Comparison of ENCODE assay signal across 3 fruit fly cellular contexts in genomic region chr2L:10004574-10004973, dm6.
TF ChIP-seq lines count a peak whose summit lies in the region.

No protein-coding gene starts in this region.

- no peak for TF ChIP-seq CTCF in whole organism, embryonic (GFP tag; optimal IDR thresholded peaks at IDR 0.05; lab: Kevin White, UChicago)

TF ChIP-seq in whole organism, embryonic, 481 proteins besides CTCF, POLR2A, EP300 and RAD21 (continues in another document):
- TF ChIP-seq CG2199 (GFP tag; IDR thresholded peaks at IDR 0.05; lab: Robert Waterston, UW) = 0 out of 3 replicates have a peak, but pooled peaks have one; percentile 45
- 0 out of 4 replicates have a peak, but pooled peaks have one; percentile 11 for TF ChIP-seq chinmo (GFP tag; IDR thresholded peaks at IDR 0.05; lab: Robert Waterston, UW; ENCODE audit: partially characterized antibody)
- peak; percentile 61; the same call in 1 of the 2 replicates for TF ChIP-seq crol (GFP tag; IDR thresholded peaks at IDR 0.05; lab: Robert Waterston, UW)
- peak; percentile 17 for TF ChIP-seq HmgD (GFP tag; optimal IDR thresholded peaks at IDR 0.05; lab: Kevin White, UChicago)
- TF ChIP-seq Deaf1 (tag; optimal IDR thresholded peaks at IDR 0.05; lab: Kevin White, UChicago) = peak; percentile 38
- TF ChIP-seq hbn (GFP tag; IDR thresholded peaks at IDR 0.05; lab: Robert Waterston, UW; ENCODE audit: partially characterized antibody) = peak; percentile 39; the same call in 1 of the 2 replicates
- no peak for TF ChIP-seq CG10321 (GFP tag; IDR thresholded peaks at IDR 0.05; lab: Robert Waterston, UW)
- no peak for TF ChIP-seq Hr39 (optimal IDR thresholded peaks at IDR 0.05; lab: Kevin White, UChicago)
- TF ChIP-seq ab (GFP tag; optimal IDR thresholded peaks at IDR 0.05; lab: Kevin White, UChicago) = no peak
- no peak for TF ChIP-seq CG6689 (GFP tag; IDR thresholded peaks at IDR 0.05; lab: Robert Waterston, UW)
- TF ChIP-seq CG14441 (GFP tag; IDR thresholded peaks at IDR 0.05; lab: Robert Waterston, UW) = no peak
- peak; percentile 76 for TF ChIP-seq sd (tag; optimal IDR thresholded peaks at IDR 0.05; lab: Kevin White, UChicago)
- TF ChIP-seq CG11696 (GFP tag; IDR thresholded peaks at IDR 0.05; lab: Robert Waterston, UW) = no peak
- TF ChIP-seq vvl (GFP tag; IDR thresholded peaks at IDR 0.05; lab: Robert Waterston, UW) = peak; percentile 26; the same call in 1 of the 2 replicates
- TF ChIP-seq CG1832 (GFP tag; optimal IDR thresholded peaks at IDR 0.05; lab: Kevin White, UChicago) = no peak
- peak; percentile 77 for TF ChIP-seq CG15601 (tag; optimal IDR thresholded peaks at IDR 0.05; lab: Kevin White, UChicago)
- TF ChIP-seq Aef1 (GFP tag; IDR thresholded peaks at IDR 0.05; lab: Robert Waterston, UW) = peak; percentile 37; the same call in 2 of the 3 replicates
- no peak; the same call in 1 of the 2 replicates for TF ChIP-seq HLH3B (GFP tag; IDR thresholded peaks at IDR 0.05; lab: Robert Waterston, UW)
- peak; percentile 84 for TF ChIP-seq Med (GFP tag; lab: Kevin White, UChicago)
- TF ChIP-seq nom (GFP tag; optimal IDR thresholded peaks at IDR 0.05; lab: Kevin White, UChicago) = peak; percentile 42
- TF ChIP-seq ci (GFP tag; IDR thresholded peaks at IDR 0.05; lab: Robert Waterston, UW) = peak; percentile 73
- peak; percentile 99 for TF ChIP-seq CG4360 (GFP tag; IDR thresholded peaks at IDR 0.05; lab: Robert Waterston, UW)
- TF ChIP-seq cg (GFP tag; optimal IDR thresholded peaks at IDR 0.05; lab: Kevin White, UChicago) = peak; percentile 42
- TF ChIP-seq Six4 (GFP tag; optimal IDR thresholded peaks at IDR 0.05; lab: Kevin White, UChicago) = no peak
- no peak for TF ChIP-seq CG7839 (tag; optimal IDR thresholded peaks at IDR 0.05; lab: Kevin White, UChicago)
- no peak for TF ChIP-seq CG12155 (GFP tag; optimal IDR thresholded peaks at IDR 0.05; lab: Kevin White, UChicago)
- no peak for TF ChIP-seq CG13287 (GFP tag; IDR thresholded peaks at IDR 0.05; lab: Robert Waterston, UW; ENCODE audit: partially characterized antibody)
- TF ChIP-seq Dll (GFP tag; IDR thresholded peaks at IDR 0.05; lab: Robert Waterston, UW; ENCODE audit: partially characterized antibody) = 0 out of 4 replicates have a peak, but pooled peaks have one; percentile 11

TF ChIP-seq in whole organism, prepupa, 60 proteins besides CTCF, POLR2A, EP300 and RAD21:
- TF ChIP-seq ss (GFP tag; optimal IDR thresholded peaks at IDR 0.05; lab: Kevin White, UChicago) (peak in 1 of 2 experiments; percentile 28), Ets96B (tag; optimal IDR thresholded peaks at IDR 0.05; lab: Kevin White, UChicago) (no peak), dsx (GFP tag; optimal IDR thresholded peaks at IDR 0.05; lab: Kevin White, UChicago; ENCODE audit: poor library complexity, severe bottlenecking) (no peak), net (GFP tag; optimal IDR thresholded peaks at IDR 0.05; lab: Kevin White, UChicago) (peak; percentile 18), eg (GFP tag; IDR thresholded peaks at IDR 0.05; lab: Robert Waterston, UW) (peak; percentile 62; the same call in 2 of the 3 replicates), CG32006 (GFP tag; optimal IDR thresholded peaks at IDR 0.05; lab: Kevin White, UChicago) (no peak), CG3919 (GFP tag; optimal IDR thresholded peaks at IDR 0.05; lab: Kevin White, UChicago) (peak; percentile 18), Sox14 (GFP tag; optimal IDR thresholded peaks at IDR 0.05; lab: Kevin White, UChicago) (no peak), Eip78C (GFP tag; lab: Kevin White, UChicago) (peak; percentile 77), fkh (GFP tag; optimal IDR thresholded peaks at IDR 0.05; lab: Kevin White, UChicago) (peak; percentile 27), CG8119 (GFP tag; IDR thresholded peaks at IDR 0.05; lab: Robert Waterston, UW) (no peak), CG15336 (GFP tag; IDR thresholded peaks at IDR 0.05; lab: Robert Waterston, UW) (0 out of 2 replicates have a peak, but pooled peaks have one; percentile 32), CG1621 (tag; optimal IDR thresholded peaks at IDR 0.05; lab: Kevin White, UChicago) (peak; percentile 35), CG6163 (GFP tag; IDR thresholded peaks at IDR 0.05; lab: Robert Waterston, UW) (peak; percentile 42; the same call in 2 of the 3 replicates), achi (GFP tag; optimal IDR thresholded peaks at IDR 0.05; lab: Kevin White, UChicago) (no peak), CG9139 (GFP tag; optimal IDR thresholded peaks at IDR 0.05; lab: Kevin White, UChicago) (peak; percentile 11), CG10669 (GFP tag; optimal IDR thresholded peaks at IDR 0.05; lab: Kevin White, UChicago) (no peak), topi (GFP tag; optimal IDR thresholded peaks at IDR 0.05; lab: Kevin White, UChicago) (no peak)

TF ChIP-seq in whole organism, pupa, 21 proteins besides CTCF, POLR2A, EP300 and RAD21:
- TF ChIP-seq CG12605 (GFP tag; IDR thresholded peaks at IDR 0.05; lab: Robert Waterston, UW) = no peak; the same call in 1 of the 2 replicates
- TF ChIP-seq CG9948 (tag; optimal IDR thresholded peaks at IDR 0.05; lab: Kevin White, UChicago) = no peak
- TF ChIP-seq CG8301 (tag; optimal IDR thresholded peaks at IDR 0.05; lab: Kevin White, UChicago) = no peak
- TF ChIP-seq CG14655 (GFP tag; optimal IDR thresholded peaks at IDR 0.05; lab: Kevin White, UChicago) = no peak
- TF ChIP-seq Pif1B (GFP tag; optimal IDR thresholded peaks at IDR 0.05; lab: Kevin White, UChicago) = no peak
- no peak for TF ChIP-seq CG15710 (tag; optimal IDR thresholded peaks at IDR 0.05; lab: Kevin White, UChicago)
- 0 out of 2 replicates have a peak, but pooled peaks have one; percentile 12 for TF ChIP-seq Ets98B (GFP tag; IDR thresholded peaks at IDR 0.05; lab: Robert Waterston, UW)
- TF ChIP-seq gl (tag; optimal IDR thresholded peaks at IDR 0.05; lab: Kevin White, UChicago) = no peak
- TF ChIP-seq Pif1A (GFP tag; optimal IDR thresholded peaks at IDR 0.05; lab: Kevin White, UChicago) = peak; percentile 3
- TF ChIP-seq CG10348 (GFP tag; IDR thresholded peaks at IDR 0.05; lab: Robert Waterston, UW) = no peak
- TF ChIP-seq D1 (tag; optimal IDR thresholded peaks at IDR 0.05; lab: Kevin White, UChicago) = no peak
- TF ChIP-seq CG13204 (GFP tag; optimal IDR thresholded peaks at IDR 0.05; lab: Kevin White, UChicago) = peak; percentile 13
- TF ChIP-seq CG8159 (tag; optimal IDR thresholded peaks at IDR 0.05; lab: Kevin White, UChicago) = no peak
- no peak for TF ChIP-seq rn (GFP tag; IDR thresholded peaks at IDR 0.05; lab: Robert Waterston, UW)
- no peak for TF ChIP-seq CG34367 (tag; optimal IDR thresholded peaks at IDR 0.05; lab: Kevin White, UChicago)
- no peak for TF ChIP-seq CG17806 (tag; optimal IDR thresholded peaks at IDR 0.05; lab: Kevin White, UChicago)
- TF ChIP-seq fd96Ca (GFP tag; IDR thresholded peaks at IDR 0.05; lab: Robert Waterston, UW) = no peak
- TF ChIP-seq EcR (GFP tag; optimal IDR thresholded peaks at IDR 0.05; lab: Kevin White, UChicago) = no peak
- no peak for TF ChIP-seq Snoo (tag; optimal IDR thresholded peaks at IDR 0.05; lab: Kevin White, UChicago)
- no peak for TF ChIP-seq CG32121 (GFP tag; IDR thresholded peaks at IDR 0.05; lab: Robert Waterston, UW)
- TF ChIP-seq CG4496 (GFP tag; IDR thresholded peaks at IDR 0.05; lab: Robert Waterston, UW) = peak; percentile 10; the same call in 1 of the 3 replicates
